Worm (Caenorhabditis elegans) whole organism, L4 larva: Measurements from ENCODE around the gene clec-22.

Experiments used
- F10B5.3 ChIP-seq: sonication (generic microtip); optimal IDR thresholded peaks from 2 replicates; lab custom pipeline; 2016; ENCODE audit warnings: mild to moderate bottlenecking, missing genetic modification characterization, missing compliant biosample characterization
- F26F4.8 ChIP-seq: fragments of 200-800 bp; sonication (Bioruptor generic); conservative IDR thresholded peaks from 2 replicates; pipeline ENCODE4 v1.3.6; 2022; ENCODE audit warnings: missing genetic modification characterization, missing compliant biosample characterization
- F44E2.7 ChIP-seq: fragments of 200-800 bp; sonication (Bioruptor generic); IDR thresholded peaks from 2 replicates; pipeline ENCODE4 v2.1.2; 2022; ENCODE audit warnings: missing genetic modification characterization, missing compliant biosample characterization
- Y5F2A.4 ChIP-seq: fragments of 200-800 bp; sonication (Bioruptor generic); optimal IDR thresholded peaks from 2 replicates; lab custom pipeline; 2018; ENCODE audit warnings: mild to moderate bottlenecking, missing genetic modification characterization, missing compliant biosample characterization
- Y75B8A.6 ChIP-seq: fragments of 200-800 bp; sonication (Bioruptor generic); IDR thresholded peaks from 2 replicates; pipeline ENCODE4 v1.3.6; 2022; ENCODE audit warnings: missing genetic modification reagents, missing genetic modification characterization, missing compliant biosample characterization
- aly-2 ChIP-seq: sonication (generic microtip); optimal IDR thresholded peaks from 2 replicates; lab custom pipeline; 2018; ENCODE audit warnings: missing biosample characterization, missing genetic modification characterization
- arid-1 ChIP-seq: fragments of 200-800 bp; sonication (Bioruptor generic); conservative IDR thresholded peaks from 2 replicates; pipeline ENCODE4 v1.3.6; 2022; ENCODE audit warnings: missing genetic modification reagents, missing genetic modification characterization, missing compliant biosample characterization
- ceh-20 ChIP-seq: fragments of 200-800 bp; sonication (Bioruptor generic); IDR thresholded peaks from 2 replicates; pipeline ENCODE4 v1.3.6; 2022; ENCODE audit warnings: missing genetic modification reagents, missing genetic modification characterization, missing compliant biosample characterization
- daf-12 ChIP-seq: fragments of 150-350 bp; optimal IDR thresholded peaks from 2 replicates; lab custom pipeline; 2014; ENCODE audit warnings: missing biosample characterization, missing genetic modification reagents, missing genetic modification characterization
- daf-16 ChIP-seq, 3 experiments: sonication (generic microtip); optimal IDR thresholded peaks; 2 replicates each; lab custom pipeline; 2016 to 2017; ENCODE audit warnings: missing genetic modification characterization in 3 of 3, missing genetic modification reagents in 3 of 3, mild to moderate bottlenecking in 2 of 3, missing compliant biosample characterization in 2 of 3, missing biosample characterization in 1 of 3, moderate library complexity in 1 of 3
- dmd-6 ChIP-seq: fragments of 200-800 bp; sonication (Bioruptor generic); IDR thresholded peaks from 2 replicates; pipeline ENCODE4 v1.3.6; 2022; ENCODE audit warnings: missing genetic modification reagents, missing genetic modification characterization, missing compliant biosample characterization
- dmd-9 ChIP-seq: fragments of 200-800 bp; sonication (Bioruptor generic); IDR thresholded peaks from 2 replicates; pipeline ENCODE4 v1.3.6; 2022; ENCODE audit warnings: missing genetic modification reagents, missing genetic modification characterization, missing compliant biosample characterization
- dpl-1 ChIP-seq: fragments of 150-350 bp; optimal IDR thresholded peaks from 2 replicates; lab custom pipeline; 2014; ENCODE audit warnings: missing biosample characterization, missing genetic modification reagents, missing genetic modification characterization
- dve-1 ChIP-seq: sonication (generic microtip); optimal IDR thresholded peaks from 2 replicates; lab custom pipeline; 2017; ENCODE audit warnings: antibody characterized with exemption, mild to moderate bottlenecking, missing genetic modification characterization, missing compliant biosample characterization; ENCODE audit not compliant: insufficient read depth
- egl-27 ChIP-seq: sonication (generic microtip); optimal IDR thresholded peaks from 3 replicates; lab custom pipeline; 2017; ENCODE audit warnings: missing biosample characterization, missing genetic modification reagents, missing genetic modification characterization
- fkh-10 ChIP-seq: fragments of 150-350 bp; optimal IDR thresholded peaks from 2 replicates; lab custom pipeline; 2014; ENCODE audit warnings: missing biosample characterization, missing genetic modification reagents, missing genetic modification characterization
- hlh-11 ChIP-seq: fragments of 200-800 bp; sonication (Bioruptor generic); optimal IDR thresholded peaks from 2 replicates; lab custom pipeline; 2018; ENCODE audit warnings: mild to moderate bottlenecking, missing genetic modification characterization, missing compliant biosample characterization
- lin-15B ChIP-seq: fragments of 150-350 bp; sonication (generic microtip); optimal IDR thresholded peaks from 3 replicates; lab custom pipeline; 2014; ENCODE audit warnings: missing biosample characterization, missing genetic modification characterization
- lir-3 ChIP-seq: sonication (generic microtip); optimal IDR thresholded peaks from 2 replicates; lab custom pipeline; 2016; ENCODE audit warnings: mild to moderate bottlenecking, missing genetic modification characterization, missing compliant biosample characterization
- madf-9 ChIP-seq: fragments of 200-800 bp; sonication (Bioruptor generic); conservative IDR thresholded peaks from 2 replicates; pipeline ENCODE4 v1.3.6; 2022; ENCODE audit warnings: missing genetic modification reagents, missing genetic modification characterization, missing compliant biosample characterization
- mdl-1 ChIP-seq, 2 experiments: fragments of 150-350 bp in 1 of 2; sonication (generic microtip) in 1 of 2; optimal IDR thresholded peaks; 2 replicates each; lab custom pipeline; 2014 to 2017; ENCODE audit warnings: missing biosample characterization in 2 of 2, missing genetic modification characterization in 2 of 2
- nhr-237 ChIP-seq: sonication (generic microtip); optimal IDR thresholded peaks from 2 replicates; lab custom pipeline; 2017; ENCODE audit warnings: missing biosample characterization, missing genetic modification characterization
- nhr-28 ChIP-seq: fragments of 150-350 bp; optimal IDR thresholded peaks from 2 replicates; lab custom pipeline; 2014; ENCODE audit warnings: missing biosample characterization, missing genetic modification characterization
- nhr-42 ChIP-seq: fragments of 200-800 bp; sonication (Bioruptor generic); IDR thresholded peaks from 2 replicates; pipeline ENCODE4 v1.3.6; 2022; ENCODE audit warnings: missing genetic modification characterization, missing compliant biosample characterization
- nhr-48 ChIP-seq: sonication (generic microtip); optimal IDR thresholded peaks from 2 replicates; lab custom pipeline; 2016; ENCODE audit warnings: mild to moderate bottlenecking, missing genetic modification characterization, missing compliant biosample characterization
- nhr-6 ChIP-seq: fragments of 150-350 bp; optimal IDR thresholded peaks from 2 replicates; lab custom pipeline; 2014; ENCODE audit warnings: missing biosample characterization, missing genetic modification characterization
- nhr-77 ChIP-seq: fragments of 150-350 bp; optimal IDR thresholded peaks from 2 replicates; lab custom pipeline; 2014; ENCODE audit warnings: missing biosample characterization, missing genetic modification characterization
- pha-4 ChIP-seq, 2 experiments: fragments of 150-350 bp in 1 of 2; fragments of 200-800 bp in 1 of 2; sonication (Bioruptor generic) in 1 of 2; IDR thresholded peaks in 1 of 2; optimal IDR thresholded peaks in 1 of 2; 2 replicates each; pipeline versions ENCODE4 v1.3.6 to Lab custom; 2014 to 2022; ENCODE audit warnings: missing genetic modification characterization in 2 of 2, missing genetic modification reagents in 2 of 2, missing biosample characterization in 1 of 2, missing compliant biosample characterization in 1 of 2
- php-3 ChIP-seq: fragments of 200-800 bp; sonication (Bioruptor generic); IDR thresholded peaks from 2 replicates; pipeline ENCODE4 v1.3.6; 2022; ENCODE audit warnings: missing genetic modification reagents, missing genetic modification characterization, missing compliant biosample characterization
- saeg-2 ChIP-seq: fragments of 200-800 bp; sonication (Bioruptor generic); IDR thresholded peaks from 2 replicates; pipeline ENCODE4 v1.3.6; 2022; ENCODE audit warnings: missing genetic modification reagents, missing genetic modification characterization, missing compliant biosample characterization
- snpc-1.2 ChIP-seq: fragments of 200-800 bp; sonication (Bioruptor generic); IDR thresholded peaks from 2 replicates; pipeline ENCODE4 v1.3.6; 2022; ENCODE audit warnings: missing genetic modification reagents, missing genetic modification characterization, missing compliant biosample characterization
- snpc-4 ChIP-seq: fragments of 150-350 bp; optimal IDR thresholded peaks from 2 replicates; lab custom pipeline; 2014; ENCODE audit warnings: missing biosample characterization, missing genetic modification characterization
- spr-3 ChIP-seq: fragments of 200-800 bp; sonication (Bioruptor generic); optimal IDR thresholded peaks from 2 replicates; lab custom pipeline; 2018; ENCODE audit warnings: mild to moderate bottlenecking, missing genetic modification characterization, missing compliant biosample characterization
- tag-97 ChIP-seq: fragments of 200-800 bp; sonication (Bioruptor generic); IDR thresholded peaks from 2 replicates; pipeline ENCODE4 v1.3.6; 2022; ENCODE audit warnings: missing genetic modification characterization, missing compliant biosample characterization
- tra-1 ChIP-seq: fragments of 200-800 bp; sonication (Bioruptor generic); IDR thresholded peaks from 2 replicates; pipeline ENCODE4 v1.3.6; 2022; ENCODE audit warnings: missing genetic modification reagents, missing genetic modification characterization, missing compliant biosample characterization
- unc-130 ChIP-seq: sonication (generic microtip); optimal IDR thresholded peaks from 2 replicates; lab custom pipeline; 2016; ENCODE audit warnings: missing genetic modification reagents, missing genetic modification characterization, missing compliant biosample characterization
- unc-39 ChIP-seq: sonication (generic microtip); optimal IDR thresholded peaks from 2 replicates; lab custom pipeline; 2017; ENCODE audit warnings: missing biosample characterization, missing genetic modification characterization
- unc-62 ChIP-seq, 3 experiments: fragments of 150-350 bp in 1 of 3; sonication (generic microtip); optimal IDR thresholded peaks in 2 of 3; peaks in 1 of 3; 1 replicate in 1 of 3; 2 replicates in 2 of 3; lab custom pipeline; 2014 to 2017; ENCODE audit warnings: missing biosample characterization in 3 of 3, missing genetic modification characterization in 3 of 3, missing genetic modification reagents in 3 of 3, missing genotype in 1 of 3
- zip-11 ChIP-seq: fragments of 200-800 bp; sonication (Bioruptor generic); IDR thresholded peaks from 2 replicates; pipeline ENCODE4 v1.3.6; 2022; ENCODE audit warnings: missing genetic modification characterization, missing compliant biosample characterization
- ztf-7 ChIP-seq: fragments of 150-350 bp; optimal IDR thresholded peaks from 2 replicates; lab custom pipeline; 2014; ENCODE audit warnings: missing biosample characterization, missing genetic modification characterization

clec-22 gene

ce11 chrV:16857977-16858479 is at the start of gene clec-22, which contains the start of gene clec-31:
Gene clec-22 (plus strand): TSS chrV:16858429.
Gene clec-31 (minus strand): TSS chrV:16858077.
- TF ChIP-seq nhr-48 (tag; lab: Kevin White, UChicago) (no peak), madf-9 (GFP tag; lab: Robert Waterston, UW) (no peak), spr-3 (GFP tag; lab: Kevin White, UChicago) (no peak), saeg-2 (GFP tag; lab: Robert Waterston, UW) (no peak), php-3 (no peak), Y75B8A.6 (no peak), lin-15B (tag; lab: Kevin White, UChicago) (no peak), nhr-28 (tag; lab: Kevin White, UChicago) (no peak), arid-1 (GFP tag; lab: Robert Waterston, UW) (no peak), fkh-10 (GFP tag; lab: Kevin White, UChicago) (no peak), F26F4.8 (GFP tag; lab: Robert Waterston, UW) (no peak), F44E2.7 (no peak), mdl-1 (tag; optimal IDR thresholded peaks at IDR 0.05; lab: Kevin White, UChicago) (no peak), ztf-7 (tag; lab: Kevin White, UChicago) (no peak), nhr-42 (GFP tag; lab: Robert Waterston, UW) (no peak), dve-1 (tag; lab: Kevin White, UChicago) (no peak), unc-62 (GFP tag; optimal IDR thresholded peaks at IDR 0.05 in 1 of 2; lab: Kevin White, UChicago) (no peak), unc-62 (tag; optimal IDR thresholded peaks at IDR 0.05; lab: Kevin White, UChicago) (no peak), tra-1 (no peak)

- TF ChIP-seq F10B5.3 (tag; lab: Kevin White, UChicago) (no peak), hlh-11 (tag; lab: Kevin White, UChicago) (no peak), nhr-77 (tag; lab: Kevin White, UChicago) (no peak), lir-3 (tag; lab: Kevin White, UChicago) (no peak), unc-39 (tag; lab: Kevin White, UChicago) (no peak), tag-97 (GFP tag; lab: Robert Waterston, UW) (no peak), aly-2 (tag; lab: Kevin White, UChicago) (no peak), dpl-1 (GFP tag; lab: Kevin White, UChicago) (no peak), ceh-20 (GFP tag; lab: Robert Waterston, UW) (no peak), egl-27 (tag; lab: Kevin White, UChicago) (no peak), nhr-237 (tag; lab: Kevin White, UChicago) (no peak), Y75B8A.6 (no peak), php-3 (no peak), daf-16 (GFP tag; optimal IDR thresholded peaks at IDR 0.05; lab: Kevin White, UChicago) (no peak), daf-16 (tag; optimal IDR thresholded peaks at IDR 0.05; lab: Kevin White, UChicago) (no peak), dmd-6 (GFP tag; lab: Robert Waterston, UW) (no peak), Y5F2A.4 (GFP tag; lab: Kevin White, UChicago) (no peak), pha-4 (GFP tag; IDR thresholded peaks at IDR 0.05; lab: Robert Waterston, UW) (no peak), pha-4 (tag; optimal IDR thresholded peaks at IDR 0.05; lab: Kevin White, UChicago) (no peak)
Measured at ce11 chrV:16811841-16812240, 46.4 kb upstream of the clec-22 start.

ce11 chrV:16812371-16812770 is 45.9 kb upstream of the clec-22 start:
- TF ChIP-seq snpc-1.2 (GFP tag; lab: Robert Waterston, UW), result no peak
- no peak for TF ChIP-seq unc-130
- no peak for TF ChIP-seq nhr-6 (tag; lab: Kevin White, UChicago)
- TF ChIP-seq dve-1 (tag; lab: Kevin White, UChicago), result no peak
- no peak for TF ChIP-seq zip-11 (GFP tag; lab: Robert Waterston, UW)
- no peak for TF ChIP-seq pha-4 (GFP tag; IDR thresholded peaks at IDR 0.05; lab: Robert Waterston, UW)
- no peak for TF ChIP-seq pha-4 (tag; optimal IDR thresholded peaks at IDR 0.05; lab: Kevin White, UChicago)
- no peak for TF ChIP-seq daf-12 (tag; lab: Kevin White, UChicago)
- TF ChIP-seq snpc-4 (tag; lab: Kevin White, UChicago), result no peak
- TF ChIP-seq dmd-9, result no peak
- TF ChIP-seq ceh-20 (GFP tag; lab: Robert Waterston, UW), result no peak
